Fruit fly (Drosophila melanogaster): ENCODE results near the gene CG43610.

DNA sequence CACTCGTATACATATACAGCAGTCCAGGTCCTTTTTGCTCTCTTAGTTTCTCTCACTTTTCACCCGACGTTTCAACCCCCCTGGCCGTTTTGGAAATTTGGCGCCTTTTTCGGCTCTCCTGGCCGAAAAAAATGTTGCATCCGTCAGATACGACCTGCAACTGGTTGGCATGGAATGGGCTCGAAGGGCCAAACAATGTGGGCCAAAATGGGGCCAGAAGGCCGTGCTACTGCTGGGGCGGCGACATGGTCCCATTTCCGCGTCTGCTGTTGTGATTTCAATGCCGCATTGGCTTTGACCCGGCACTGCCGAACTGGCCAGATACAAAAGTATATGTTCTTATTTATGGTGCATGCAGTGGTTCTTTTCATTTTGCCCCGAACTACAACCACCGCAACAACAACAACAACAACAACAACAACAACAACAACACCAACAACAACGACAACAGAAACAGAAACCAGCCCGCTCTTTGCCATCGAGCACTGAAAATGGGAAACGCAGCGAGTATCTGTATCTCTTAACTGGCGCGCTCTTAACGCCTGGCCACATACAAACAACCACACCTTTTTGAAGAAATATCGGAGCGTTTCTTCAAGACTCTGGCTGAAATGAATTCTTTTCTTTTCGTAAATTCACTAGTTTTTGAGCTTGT, 5.1 kb upstream of the CG43610 start:
- TF ChIP-seq pan (optimal IDR thresholded peaks at IDR 0.05), result no peak
- no peak for TF ChIP-seq usp (GFP tag; optimal IDR thresholded peaks at IDR 0.05)
- TF ChIP-seq Dll (optimal IDR thresholded peaks at IDR 0.05), result no peak
